Fruit fly (Drosophila melanogaster) whole organism, wandering third instar larva: ENCODE data around the gene CaMKI.
A peak's percentile ranks its signal among the peaks of the same experiment; 100 is the strongest.

Experiments
- Abd-B ChIP-seq: fragments of >200 bp; optimal IDR thresholded peaks from 2 replicates; lab custom pipeline; 2017; ENCODE audit warnings: missing biosample characterization, missing genetic modification characterization
- CG32264 ChIP-seq: fragments of 200-800 bp; sonication (Bioruptor generic); optimal IDR thresholded peaks from 2 replicates; lab custom pipeline; 2016; ENCODE audit warnings: missing biosample characterization, missing genetic modification characterization
- CG9705 ChIP-seq: fragments of 200-800 bp; sonication (Bioruptor generic); optimal IDR thresholded peaks from 2 replicates; lab custom pipeline; 2018; ENCODE audit warnings: missing biosample characterization, mild to moderate bottlenecking, missing genetic modification characterization
- CrebA ChIP-seq: fragments of 200-800 bp; sonication (Bioruptor generic); optimal IDR thresholded peaks from 2 replicates; lab custom pipeline; 2016; ENCODE audit warnings: missing biosample characterization, mild to moderate bottlenecking, missing genetic modification characterization, borderline replicate concordance
- Dfd ChIP-seq: fragments of >200 bp; optimal IDR thresholded peaks from 2 replicates; lab custom pipeline; 2017; ENCODE audit warnings: missing biosample characterization, missing genetic modification characterization
- Dif ChIP-seq: fragments of 200-275, 200-300 bp; sonication (Bioruptor generic); optimal IDR thresholded peaks from 2 replicates; lab custom pipeline; 2018; ENCODE audit warnings: missing biosample characterization, missing genetic modification characterization; ENCODE audit not compliant: partially characterized antibody
- GATAd ChIP-seq: sonication (Bioruptor generic); optimal IDR thresholded peaks from 2 replicates; lab custom pipeline; 2016; ENCODE audit warnings: missing biosample characterization, missing genetic modification characterization
- HLH106 ChIP-seq: fragments of 200-800 bp; optimal IDR thresholded peaks from 3 replicates; lab custom pipeline; 2019; ENCODE audit warnings: missing biosample characterization, mild to moderate bottlenecking, missing genetic modification characterization, moderate library complexity
- Hnf4 ChIP-seq: fragments of 200-800 bp; sonication (Bioruptor generic); optimal IDR thresholded peaks from 2 replicates; lab custom pipeline; 2016; ENCODE audit warnings: missing biosample characterization, mild to moderate bottlenecking, missing genetic modification characterization
- Hr78 ChIP-seq: fragments of >200 bp; optimal IDR thresholded peaks from 2 replicates; lab custom pipeline; 2017; ENCODE audit warnings: missing biosample characterization, missing genetic modification characterization
- Hr83 ChIP-seq: fragments of 200-300 bp; sonication (Bioruptor generic); optimal IDR thresholded peaks from 2 replicates; lab custom pipeline; 2016; ENCODE audit warnings: missing biosample characterization, mild to moderate bottlenecking, missing genetic modification characterization, moderate library complexity; ENCODE audit not compliant: poor library complexity, severe bottlenecking
- Jra ChIP-seq: sonication (Bioruptor generic); optimal IDR thresholded peaks from 2 replicates; lab custom pipeline; 2016; ENCODE audit warnings: missing biosample characterization, missing genetic modification characterization
- Mio ChIP-seq: sonication (Bioruptor generic); optimal IDR thresholded peaks from 2 replicates; lab custom pipeline; 2016; ENCODE audit warnings: missing biosample characterization, missing genetic modification characterization
- Myc ChIP-seq: fragments of >200 bp; optimal IDR thresholded peaks from 2 replicates; lab custom pipeline; 2017
- N ChIP-seq: fragments of >200 bp; optimal IDR thresholded peaks from 2 replicates; lab custom pipeline; 2018; ENCODE audit warnings: missing biosample characterization, missing external identifiers, missing genetic modification characterization
- OdsH ChIP-seq: fragments of 200-800 bp; sonication (Bioruptor generic); optimal IDR thresholded peaks from 2 replicates; lab custom pipeline; 2016; ENCODE audit warnings: missing biosample characterization, mild to moderate bottlenecking, missing genetic modification characterization
- Rel ChIP-seq, 2 experiments: fragments of 200-800 bp; sonication (Bioruptor generic) in 1 of 2; optimal IDR thresholded peaks; 2 replicates in 1 of 2; 3 replicates in 1 of 2; lab custom pipeline; 2016 to 2019; ENCODE audit warnings: mild to moderate bottlenecking in 2 of 2, missing biosample characterization in 2 of 2, missing genetic modification characterization in 2 of 2, moderate library complexity in 1 of 2
- Sp1 ChIP-seq: fragments of 200-800 bp; sonication (Bioruptor generic); optimal IDR thresholded peaks from 3 replicates; lab custom pipeline; 2019; ENCODE audit warnings: missing biosample characterization, mild to moderate bottlenecking, missing genetic modification characterization, moderate library complexity
- Vsx2 ChIP-seq: fragments of 200-300, 225-300 bp; sonication (Bioruptor generic); optimal IDR thresholded peaks from 2 replicates; lab custom pipeline; 2018; ENCODE audit warnings: missing biosample characterization, missing genetic modification characterization; ENCODE audit not compliant: partially characterized antibody
- br ChIP-seq: fragments of 200-800 bp; sonication (Bioruptor generic); optimal IDR thresholded peaks from 2 replicates; lab custom pipeline; 2016; ENCODE audit warnings: missing biosample characterization, missing genetic modification characterization
- brk ChIP-seq: fragments of 200-800 bp; sonication (Bioruptor generic); optimal IDR thresholded peaks from 2 replicates; lab custom pipeline; 2016; ENCODE audit warnings: missing biosample characterization, mild to moderate bottlenecking, missing genetic modification characterization
- dl ChIP-seq, 2 experiments: fragments of 175-275, 200-275 bp in 1 of 2; fragments of 200-275 bp in 1 of 2; sonication (Bioruptor generic); optimal IDR thresholded peaks; lab custom pipeline; 2018; ENCODE audit warnings: mild to moderate bottlenecking in 2 of 2, missing biosample characterization in 2 of 2, missing genetic modification characterization in 2 of 2, moderate library complexity in 2 of 2; ENCODE audit not compliant: partially characterized antibody in 2 of 2, insufficient read depth in 1 of 2
- dmrt93B ChIP-seq: fragments of 200-800 bp; sonication (Bioruptor generic); optimal IDR thresholded peaks from 2 replicates; lab custom pipeline; 2018; ENCODE audit warnings: missing biosample characterization, mild to moderate bottlenecking, missing genetic modification characterization
- dsf ChIP-seq: sonication (Bioruptor generic); optimal IDR thresholded peaks from 2 replicates; lab custom pipeline; 2016; ENCODE audit warnings: missing biosample characterization, missing genetic modification characterization, borderline replicate concordance
- ey ChIP-seq: fragments of 200-800 bp; sonication (Bioruptor generic); optimal IDR thresholded peaks from 2 replicates; lab custom pipeline; 2016; ENCODE audit warnings: missing biosample characterization, missing genetic modification characterization
- foxo ChIP-seq, 2 experiments: fragments of 200-800 bp; sonication (Bioruptor generic); optimal IDR thresholded peaks; 2 replicates in 1 of 2; 3 replicates in 1 of 2; lab custom pipeline; 2016 to 2017; ENCODE audit warnings: missing biosample characterization in 2 of 2, missing genetic modification characterization in 2 of 2
- fru ChIP-seq: fragments of 200-800 bp; sonication (Bioruptor generic); optimal IDR thresholded peaks from 3 replicates; lab custom pipeline; 2016; ENCODE audit warnings: missing biosample characterization, mild to moderate bottlenecking, missing genetic modification characterization
- h ChIP-seq: fragments of 200-800 bp; sonication (Bioruptor generic); optimal IDR thresholded peaks from 3 replicates; lab custom pipeline; 2016; ENCODE audit warnings: missing biosample characterization, mild to moderate bottlenecking, missing genetic modification characterization
- jim ChIP-seq: fragments of 175-275, 200-325 bp; sonication (Bioruptor generic); optimal IDR thresholded peaks from 2 replicates; lab custom pipeline; 2016; ENCODE audit warnings: missing biosample characterization, mild to moderate bottlenecking, missing genetic modification characterization
- lola ChIP-seq: fragments of >200 bp; optimal IDR thresholded peaks from 2 replicates; lab custom pipeline; 2017; ENCODE audit warnings: missing biosample characterization, missing genetic modification characterization
- pan ChIP-seq: fragments of >200 bp; optimal IDR thresholded peaks from 2 replicates; lab custom pipeline; 2017
- psq ChIP-seq: fragments of 200-800 bp; sonication (Bioruptor generic); optimal IDR thresholded peaks from 3 replicates; lab custom pipeline; 2017; ENCODE audit warnings: missing biosample characterization, mild to moderate bottlenecking, missing genetic modification characterization, moderate library complexity
- rgr ChIP-seq: fragments of 200-800 bp; sonication (Bioruptor generic); optimal IDR thresholded peaks from 3 replicates; lab custom pipeline; 2016; ENCODE audit warnings: missing biosample characterization, mild to moderate bottlenecking, missing genetic modification characterization
- sage ChIP-seq: fragments of 200-800 bp; sonication (Bioruptor generic); optimal IDR thresholded peaks from 2 replicates; lab custom pipeline; 2016; ENCODE audit warnings: missing biosample characterization, mild to moderate bottlenecking, missing genetic modification characterization
- sv ChIP-seq: fragments of 200-800 bp; sonication (Bioruptor generic); optimal IDR thresholded peaks from 3 replicates; lab custom pipeline; 2016; ENCODE audit warnings: missing biosample characterization, missing genetic modification characterization
- tai ChIP-seq: sonication (Bioruptor generic); optimal IDR thresholded peaks from 2 replicates; lab custom pipeline; 2016; ENCODE audit warnings: missing biosample characterization, missing genetic modification characterization
- usp ChIP-seq: fragments of >200 bp; optimal IDR thresholded peaks from 2 replicates; lab custom pipeline; 2017; ENCODE audit warnings: missing biosample characterization, missing genetic modification characterization
- woc ChIP-seq: sonication (Bioruptor generic); optimal IDR thresholded peaks from 2 replicates; lab custom pipeline; 2016; ENCODE audit warnings: missing biosample characterization, mild to moderate bottlenecking, missing genetic modification characterization

CaMKI gene

DNA sequence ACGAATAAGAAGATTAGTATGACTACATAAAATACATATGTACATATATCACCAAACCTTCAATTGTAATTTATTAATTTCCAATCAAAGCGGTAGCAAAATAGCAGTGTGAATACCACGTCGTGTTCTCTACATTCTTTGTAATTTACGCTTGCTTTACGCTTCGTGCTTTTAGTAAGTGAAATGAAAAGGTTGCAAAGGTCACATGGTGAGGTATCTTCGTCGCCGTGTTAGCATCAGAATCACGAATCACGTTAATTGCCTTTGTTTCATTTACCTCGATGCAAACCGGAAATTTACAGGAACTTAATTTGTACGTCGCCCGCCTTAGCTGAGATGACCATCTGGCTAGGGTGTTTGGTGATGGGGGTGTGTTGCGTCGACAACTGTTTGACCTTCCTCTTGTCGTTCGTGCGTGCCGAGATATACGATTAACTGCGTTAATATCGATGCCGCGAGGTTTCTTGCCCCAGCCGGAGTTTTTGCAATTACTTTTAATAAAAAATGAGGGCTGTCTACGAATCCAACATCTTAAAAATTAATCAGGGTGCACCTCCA, 45.5 kb downstream of the CaMKI start:
- TF ChIP-seq sv (GFP tag; lab: Kevin White, UChicago) (no peak), Jra (no peak), dsf (no peak), woc (GFP tag; lab: Kevin White, UChicago) (no peak), lola (no peak), jim (no peak), Hnf4 (GFP tag; lab: Kevin White, UChicago) (no peak), Dfd (GFP tag; lab: Kevin White, UChicago) (no peak), brk (GFP tag; lab: Kevin White, UChicago) (no peak), rgr (GFP tag; lab: Kevin White, UChicago) (no peak), br (no peak), Dif (GFP tag; lab: Kevin White, UChicago) (no peak), fru (GFP tag; lab: Kevin White, UChicago) (no peak), Rel (GFP tag; optimal IDR thresholded peaks at IDR 0.05; lab: Kevin White, UChicago) (no peak), Rel (tag; optimal IDR thresholded peaks at IDR 0.05; lab: Kevin White, UChicago) (no peak), tai (GFP tag; lab: Kevin White, UChicago) (no peak), foxo (GFP tag; optimal IDR thresholded peaks at IDR 0.05; lab: Kevin White, UChicago) (no peak)

dm6 chr4:492597-492996, 47.3 kb downstream of the CaMKI start:
- TF ChIP-seq Dif (GFP tag; lab: Kevin White, UChicago): no peak
- no peak for TF ChIP-seq woc (GFP tag; lab: Kevin White, UChicago)
- TF ChIP-seq Dfd (GFP tag; lab: Kevin White, UChicago): no peak
- TF ChIP-seq brk (GFP tag; lab: Kevin White, UChicago): no peak
- no peak for TF ChIP-seq Abd-B (GFP tag; lab: Kevin White, UChicago)
- TF ChIP-seq, all 38 proteins: peak for 0

- TF ChIP-seq OdsH (GFP tag; lab: Kevin White, UChicago): peak; percentile 83
- no peak for TF ChIP-seq Hr78 (GFP tag; lab: Kevin White, UChicago)
- TF ChIP-seq CrebA: no peak
- no peak for TF ChIP-seq Abd-B (GFP tag; lab: Kevin White, UChicago)
- peak; percentile 63 for TF ChIP-seq psq (GFP tag; lab: Kevin White, UChicago)
- TF ChIP-seq CG32264: no peak
- TF ChIP-seq Vsx2 (GFP tag; lab: Kevin White, UChicago): no peak
- TF ChIP-seq ey: peak; percentile 49
- peak; percentile 64 for TF ChIP-seq fru (GFP tag; lab: Kevin White, UChicago)
- no peak for TF ChIP-seq jim
- TF ChIP-seq CG9705 (GFP tag; lab: Kevin White, UChicago): peak; percentile 70
- no peak for TF ChIP-seq Mio
- peak; percentile 81 for TF ChIP-seq h (GFP tag; lab: Kevin White, UChicago)
- peak; percentile 49 for TF ChIP-seq dmrt93B
- TF ChIP-seq Sp1 (GFP tag; lab: Kevin White, UChicago): peak; percentile 70
- TF ChIP-seq lola: no peak
- TF ChIP-seq Myc (lab: Kevin White, UChicago): no peak
- peak; percentile 63 for TF ChIP-seq dsf
- TF ChIP-seq rgr (GFP tag; lab: Kevin White, UChicago): peak; percentile 89
- TF ChIP-seq pan: no peak
- peak; percentile 74 for TF ChIP-seq br
- TF ChIP-seq dl (GFP tag; optimal IDR thresholded peaks at IDR 0.05; lab: Kevin White, UChicago; ENCODE audit: insufficient read depth in 1 of 2, partially characterized antibody in 2 of 2): no peak
- TF ChIP-seq N (GFP tag; lab: Kevin White, UChicago): no peak
- TF ChIP-seq Rel (GFP tag; optimal IDR thresholded peaks at IDR 0.05; lab: Kevin White, UChicago): no peak
- TF ChIP-seq Rel (tag; optimal IDR thresholded peaks at IDR 0.05; lab: Kevin White, UChicago): no peak
- no peak for TF ChIP-seq Dif (GFP tag; lab: Kevin White, UChicago)
- TF ChIP-seq tai (GFP tag; lab: Kevin White, UChicago): peak; percentile 84
- TF ChIP-seq Jra: peak; percentile 69
- TF ChIP-seq sage (GFP tag; lab: Kevin White, UChicago): peak; percentile 47
- peak; percentile 89 for TF ChIP-seq Hnf4 (GFP tag; lab: Kevin White, UChicago)
- peak; percentile 56 for TF ChIP-seq GATAd (GFP tag; lab: Kevin White, UChicago)
- TF ChIP-seq brk (GFP tag; lab: Kevin White, UChicago): no peak
- TF ChIP-seq Hr83: peak; percentile 91
- TF ChIP-seq usp (GFP tag; lab: Kevin White, UChicago): no peak
- peak in 1 of 2 experiments; percentile 80 for TF ChIP-seq foxo (GFP tag; optimal IDR thresholded peaks at IDR 0.05; lab: Kevin White, UChicago)
- TF ChIP-seq Dfd (GFP tag; lab: Kevin White, UChicago): no peak
- no peak for TF ChIP-seq woc (GFP tag; lab: Kevin White, UChicago)
- peak; percentile 80 for TF ChIP-seq sv (GFP tag; lab: Kevin White, UChicago)
- no peak for TF ChIP-seq HLH106 (tag; lab: Kevin White, UChicago)
These were observed 52.4 kb downstream of the CaMKI start for dm6 chr4:497724-498123.
